Fruit fly (Drosophila melanogaster) whole organism, embryonic: ENCODE measurements around the gene Jupiter.

Experiments used
- Awh ChIP-seq: fragments of 200-800 bp; sonication (Bioruptor generic); IDR thresholded peaks from 2 replicates; pipeline ENCODE4, ENCODE4 v1.3.6; 2022; ENCODE audit warnings: missing biosample characterization, missing genetic modification characterization
- CG11504 ChIP-seq: fragments of 200-800 bp; sonication (Bioruptor generic); optimal IDR thresholded peaks from 3 replicates; lab custom pipeline; 2019; ENCODE audit warnings: missing biosample characterization, mild to moderate bottlenecking, missing genetic modification characterization, moderate library complexity
- CG13424 ChIP-seq: fragments of 200-800 bp; sonication (Bioruptor generic); optimal IDR thresholded peaks from 2 replicates; lab custom pipeline; 2019; ENCODE audit warnings: missing biosample characterization, mild to moderate bottlenecking, missing genetic modification characterization, moderate library complexity
- CG13775 ChIP-seq: fragments of 200-800 bp; sonication (Bioruptor generic); optimal IDR thresholded peaks from 3 replicates; lab custom pipeline; 2017; ENCODE audit warnings: missing biosample characterization, mild to moderate bottlenecking, missing genetic modification characterization
- CG14860 ChIP-seq: fragments of 200-800 bp; sonication (Bioruptor generic); IDR thresholded peaks from 3 replicates; pipeline ENCODE4 v1.3.6; 2022; ENCODE audit warnings: missing biosample characterization, missing genetic modification characterization; ENCODE audit not compliant: partially characterized antibody
- CG14965 ChIP-seq: fragments of 200-800 bp; sonication (Bioruptor generic); optimal IDR thresholded peaks from 2 replicates; lab custom pipeline; 2016; ENCODE audit warnings: missing biosample characterization, missing genetic modification characterization, borderline replicate concordance
- CG15073 ChIP-seq: fragments of 200-800 bp; sonication (Bioruptor generic); optimal IDR thresholded peaks from 2 replicates; lab custom pipeline; 2016; ENCODE audit warnings: missing biosample characterization, missing genetic modification characterization
- CG15479 ChIP-seq: fragments of 200-800 bp; sonication (Bioruptor generic); optimal IDR thresholded peaks from 3 replicates; lab custom pipeline; 2019; ENCODE audit warnings: missing biosample characterization, mild to moderate bottlenecking, missing genetic modification characterization, moderate library complexity
- CG16779 ChIP-seq: fragments of 200-800 bp; sonication (Bioruptor generic); IDR thresholded peaks from 2 replicates; pipeline ENCODE4 v1.3.6; 2022; ENCODE audit warnings: missing biosample characterization, missing genetic modification characterization
- CG2199 ChIP-seq: fragments of 200-800 bp; sonication (Bioruptor generic); IDR thresholded peaks from 3 replicates; pipeline ENCODE4 v1.3.6; 2022; ENCODE audit warnings: missing biosample characterization, missing genetic modification characterization
- CG2202 ChIP-seq: fragments of 200-800 bp; sonication (Bioruptor generic); optimal IDR thresholded peaks from 2 replicates; lab custom pipeline; 2018; ENCODE audit warnings: missing biosample characterization, mild to moderate bottlenecking, missing genetic modification characterization
- CG30020 ChIP-seq: fragments of 200-800 bp; optimal IDR thresholded peaks from 2 replicates; lab custom pipeline; 2019; ENCODE audit warnings: missing biosample characterization, mild to moderate bottlenecking, missing genetic modification characterization, moderate library complexity
- CG4404 ChIP-seq: fragments of 200-800 bp; sonication (Bioruptor generic); IDR thresholded peaks from 2 replicates; pipeline ENCODE4 v1.3.6; 2022; ENCODE audit warnings: missing biosample characterization, missing genetic modification characterization
- CG4820 ChIP-seq: fragments of 200-800 bp; sonication (Bioruptor generic); optimal IDR thresholded peaks from 3 replicates; lab custom pipeline; 2016; ENCODE audit warnings: missing biosample characterization, missing genetic modification characterization
- CG5180 ChIP-seq: fragments of 200-800 bp; sonication (Bioruptor generic); optimal IDR thresholded peaks from 3 replicates; lab custom pipeline; 2017; ENCODE audit warnings: missing biosample characterization, missing genetic modification characterization, mild to moderate bottlenecking, moderate library complexity, missing genetic modification reagents
- CG6854 ChIP-seq: fragments of 200-800 bp; sonication (Bioruptor generic); optimal IDR thresholded peaks from 3 replicates; lab custom pipeline; 2017; ENCODE audit warnings: missing biosample characterization, mild to moderate bottlenecking, missing genetic modification characterization
- CG7839 ChIP-seq: fragments of 200-800 bp; sonication (Bioruptor generic); optimal IDR thresholded peaks from 3 replicates; lab custom pipeline; 2018; ENCODE audit warnings: missing biosample characterization, mild to moderate bottlenecking, missing genetic modification characterization, moderate library complexity
- CG8478 ChIP-seq: fragments of >200 bp; optimal IDR thresholded peaks from 2 replicates; lab custom pipeline; 2018
- CG9609 ChIP-seq: fragments of 200-800 bp; sonication (Bioruptor generic); optimal IDR thresholded peaks from 3 replicates; lab custom pipeline; 2016; ENCODE audit warnings: missing biosample characterization, missing genetic modification characterization
- CG9797 ChIP-seq: fragments of 200-800 bp; sonication (Bioruptor generic); optimal IDR thresholded peaks from 3 replicates; lab custom pipeline; 2018; ENCODE audit warnings: missing biosample characterization, mild to moderate bottlenecking, missing genetic modification characterization
- CHES-1-like ChIP-seq: fragments of 200-800 bp; sonication (Bioruptor generic); optimal IDR thresholded peaks from 2 replicates; lab custom pipeline; 2016; ENCODE audit warnings: missing biosample characterization, missing genetic modification characterization
- Camta ChIP-seq: fragments of 200-800 bp; sonication (Bioruptor generic); optimal IDR thresholded peaks from 2 replicates; lab custom pipeline; 2016; ENCODE audit warnings: missing biosample characterization, missing genetic modification characterization
- Drgx ChIP-seq: fragments of 200-800 bp; sonication (Bioruptor generic); IDR thresholded peaks from 2 replicates; pipeline ENCODE4 v1.3.6; 2022; ENCODE audit warnings: missing biosample characterization, missing genetic modification characterization
- ERR ChIP-seq: fragments of 200-800 bp; sonication (Bioruptor generic); optimal IDR thresholded peaks from 2 replicates; lab custom pipeline; 2016; ENCODE audit warnings: missing biosample characterization, missing genetic modification characterization
- Ets65A ChIP-seq: fragments of 200-800 bp; sonication (Bioruptor generic); peaks from one replicate; lab custom pipeline; 2016; ENCODE audit warnings: missing biosample characterization, missing genetic modification characterization
- Hey ChIP-seq: fragments of 200-800 bp; sonication (Bioruptor generic); optimal IDR thresholded peaks from 3 replicates; lab custom pipeline; 2018; ENCODE audit warnings: missing biosample characterization, mild to moderate bottlenecking, missing genetic modification characterization
- Jarid2 ChIP-seq: fragments of 200-800 bp; sonication (Bioruptor generic); optimal IDR thresholded peaks from 3 replicates; lab custom pipeline; 2017; ENCODE audit warnings: mild to moderate bottlenecking, missing biosample characterization, missing genetic modification reagents, missing genetic modification characterization
- Kr ChIP-seq: fragments of 200-800 bp; sonication (Bioruptor generic); optimal IDR thresholded peaks from 2 replicates; lab custom pipeline; 2017; ENCODE audit warnings: missing biosample characterization, mild to moderate bottlenecking, missing genetic modification characterization
- Oli ChIP-seq: fragments of 200-800 bp; sonication (Bioruptor generic); optimal IDR thresholded peaks from 2 replicates; lab custom pipeline; 2018; ENCODE audit warnings: missing biosample characterization, mild to moderate bottlenecking, missing genetic modification characterization, moderate library complexity
- Optix ChIP-seq: fragments of 200-800 bp; sonication (Bioruptor generic); IDR thresholded peaks from 3 replicates; pipeline ENCODE4 v1.3.6; 2022; ENCODE audit warnings: missing biosample characterization, missing genetic modification characterization
- Ravus ChIP-seq: fragments of 200-800 bp; sonication (Bioruptor generic); IDR thresholded peaks from 2 replicates; pipeline ENCODE4 v1.3.6; 2022; ENCODE audit warnings: missing biosample characterization, missing genetic modification characterization
- Spps ChIP-seq: fragments of 200-800 bp; sonication (Bioruptor generic); optimal IDR thresholded peaks from 2 replicates; lab custom pipeline; 2018; ENCODE audit warnings: missing biosample characterization, mild to moderate bottlenecking, missing genetic modification characterization
- Sry-δ ChIP-seq: fragments of 200-800 bp; sonication (Bioruptor generic); optimal IDR thresholded peaks from 2 replicates; lab custom pipeline; 2016; ENCODE audit warnings: missing biosample characterization, missing genetic modification characterization
- br ChIP-seq: fragments of >200 bp; optimal IDR thresholded peaks from 2 replicates; lab custom pipeline; 2017
- bsh ChIP-seq, 2 experiments: fragments of 200-800 bp; sonication (Bioruptor generic); optimal IDR thresholded peaks; 2 replicates each; lab custom pipeline; 2017 to 2018; ENCODE audit warnings: mild to moderate bottlenecking in 2 of 2, missing biosample characterization in 2 of 2, missing genetic modification characterization in 2 of 2, moderate library complexity in 1 of 2
- cg ChIP-seq: fragments of 200-800 bp; sonication (Bioruptor generic); optimal IDR thresholded peaks from 3 replicates; lab custom pipeline; 2019; ENCODE audit warnings: missing biosample characterization, mild to moderate bottlenecking, missing genetic modification characterization, moderate library complexity
- crol ChIP-seq: fragments of 200-800 bp; sonication (Bioruptor generic); IDR thresholded peaks from 2 replicates; pipeline ENCODE4 v1.3.6; 2022; ENCODE audit warnings: missing biosample characterization, missing genetic modification characterization
- fu2 ChIP-seq: fragments of 200-800 bp; sonication (Bioruptor generic); optimal IDR thresholded peaks from 2 replicates; lab custom pipeline; 2016; ENCODE audit warnings: missing biosample characterization, missing genetic modification characterization
- gfzf ChIP-seq: fragments of 200-800 bp; sonication (Bioruptor generic); optimal IDR thresholded peaks from 2 replicates; lab custom pipeline; 2016; ENCODE audit warnings: missing biosample characterization, mild to moderate bottlenecking, missing genetic modification characterization, moderate library complexity
- gsb-n ChIP-seq: fragments of 200-800 bp; sonication (Bioruptor generic); optimal IDR thresholded peaks from 3 replicates; lab custom pipeline; 2018; ENCODE audit warnings: missing biosample characterization, mild to moderate bottlenecking, missing genetic modification characterization
- insv ChIP-seq, 2 experiments: fragments of 200-800 bp; sonication (Bioruptor generic); optimal IDR thresholded peaks; 3 replicates each; lab custom pipeline; 2016 to 2018; ENCODE audit warnings: missing biosample characterization in 2 of 2, missing genetic modification characterization in 2 of 2
- jumu ChIP-seq: fragments of 200-800 bp; sonication (Bioruptor generic); optimal IDR thresholded peaks from 3 replicates; lab custom pipeline; 2016; ENCODE audit warnings: missing biosample characterization, missing genetic modification characterization
- nerfin-1 ChIP-seq: fragments of 200-800 bp; sonication (Bioruptor generic); optimal IDR thresholded peaks from 3 replicates; lab custom pipeline; 2019; ENCODE audit warnings: missing biosample characterization, mild to moderate bottlenecking, missing genetic modification characterization, moderate library complexity
- sc ChIP-seq, 3 experiments: fragments of >200 bp in 2 of 3; fragments of 200-800 bp in 1 of 3; sonication (Bioruptor generic) in 1 of 3; optimal IDR thresholded peaks; 2 replicates in 2 of 3; 3 replicates in 1 of 3; lab custom pipeline; 2017; ENCODE audit warnings: mild to moderate bottlenecking in 1 of 3, missing biosample characterization in 1 of 3, missing genetic modification characterization in 1 of 3, missing genetic modification reagents in 1 of 3
- tll ChIP-seq, 2 experiments: fragments of 200-800 bp in 1 of 2; fragments of >200 bp in 1 of 2; sonication (Bioruptor generic) in 1 of 2; optimal IDR thresholded peaks; 2 replicates each; lab custom pipeline; 2017 to 2019; ENCODE audit warnings: missing biosample characterization in 2 of 2, missing genetic modification characterization in 2 of 2, mild to moderate bottlenecking in 1 of 2, moderate library complexity in 1 of 2
- trh ChIP-seq: fragments of 200-800 bp; sonication (Bioruptor generic); optimal IDR thresholded peaks from 2 replicates; lab custom pipeline; 2016; ENCODE audit warnings: missing biosample characterization, missing genetic modification characterization
- wdn ChIP-seq: fragments of 200-800 bp; sonication (Bioruptor generic); IDR thresholded peaks from 2 replicates; pipeline ENCODE4 v1.3.6; 2022; ENCODE audit warnings: missing biosample characterization, missing genetic modification characterization

Gene Jupiter

dm6 chr3R:11617363-11617762 lies 2.3 kb downstream of the Jupiter start (continued):
- TF ChIP-seq gfzf (GFP tag; lab: Kevin White, UChicago) (no peak), Sry-δ (GFP tag; lab: Kevin White, UChicago) (no peak), CG9797 (GFP tag; lab: Kevin White, UChicago) (no peak), trh (GFP tag; lab: Kevin White, UChicago) (no peak), CG2199 (no peak), cg (GFP tag; lab: Kevin White, UChicago) (no peak), CG16779 (no peak), crol (GFP tag; lab: Robert Waterston, UW) (no peak), CG7839 (tag; lab: Kevin White, UChicago) (peak; percentile 55), Spps (tag; lab: Kevin White, UChicago) (peak; percentile 33), Jarid2 (GFP tag; lab: Kevin White, UChicago) (no peak), sc (optimal IDR thresholded peaks at IDR 0.05; lab: Kevin White, UChicago) (no peak), sc (GFP tag; optimal IDR thresholded peaks at IDR 0.05; lab: Kevin White, UChicago) (no peak), jumu (GFP tag; lab: Kevin White, UChicago) (peak; percentile 10), Hey (tag; lab: Kevin White, UChicago) (no peak), fu2 (GFP tag; lab: Kevin White, UChicago) (no peak), CG14965 (GFP tag; lab: Kevin White, UChicago) (no peak), ERR (GFP tag; lab: Kevin White, UChicago) (no peak), CG5180 (GFP tag; lab: Kevin White, UChicago) (no peak), br (lab: Kevin White, UChicago) (no peak)

dm6 chr3R:11616219-11616618 lies 3.5 kb downstream of the Jupiter start:
- TF ChIP-seq Ets65A (GFP tag; lab: Kevin White, UChicago) (no peak), CG15479 (GFP tag; lab: Kevin White, UChicago) (no peak), CG2202 (tag; lab: Kevin White, UChicago) (no peak), insv (GFP tag; optimal IDR thresholded peaks at IDR 0.05; lab: Kevin White, UChicago) (no peak), Drgx (GFP tag; lab: Robert Waterston, UW) (0 out of 2 replicates have a peak, but pooled peaks have one; percentile 9), bsh (GFP tag; optimal IDR thresholded peaks at IDR 0.05; lab: Kevin White, UChicago) (peak in 1 of 2 experiments; percentile 17), CG11504 (tag; lab: Kevin White, UChicago) (peak; percentile 11)

dm6 chr3R:11615415-11616104 lies 4.1 kb downstream of the Jupiter start:
- no peak for TF ChIP-seq wdn
- no peak for TF ChIP-seq CG4404 (GFP tag; lab: Robert Waterston, UW)
- no peak for TF ChIP-seq CG30020 (tag; lab: Kevin White, UChicago)
- TF ChIP-seq Kr (GFP tag; lab: Kevin White, UChicago), result peak; percentile 14
- TF ChIP-seq Ravus (GFP tag; lab: Robert Waterston, UW), result no peak
- TF ChIP-seq CG13775 (GFP tag; lab: Kevin White, UChicago), result no peak
- peak; percentile 1 for TF ChIP-seq CG8478 (lab: Kevin White, UChicago)
- no peak for TF ChIP-seq sc (optimal IDR thresholded peaks at IDR 0.05; lab: Kevin White, UChicago)
- TF ChIP-seq sc (GFP tag; optimal IDR thresholded peaks at IDR 0.05; lab: Kevin White, UChicago), result no peak
- 0 out of 2 replicates have a peak, but pooled peaks have one; percentile 16 for TF ChIP-seq Awh (GFP tag; lab: Robert Waterston, UW)
- no peak for TF ChIP-seq CG13424 (tag; lab: Kevin White, UChicago)
- peak in 1 of 2 experiments; percentile 46 for TF ChIP-seq tll (GFP tag; optimal IDR thresholded peaks at IDR 0.05; lab: Kevin White, UChicago)
- peak; percentile 91 for TF ChIP-seq nerfin-1
- no peak for TF ChIP-seq Oli
- TF ChIP-seq CHES-1-like (GFP tag; lab: Kevin White, UChicago), result no peak
- TF ChIP-seq CG9609 (GFP tag; lab: Kevin White, UChicago), result no peak
- no peak for TF ChIP-seq CG14860 (GFP tag; lab: Robert Waterston, UW)
- TF ChIP-seq CG4820 (GFP tag; lab: Kevin White, UChicago), result no peak
- TF ChIP-seq CG15073 (GFP tag; lab: Kevin White, UChicago), result no peak
- no peak for TF ChIP-seq Camta (GFP tag; lab: Kevin White, UChicago)
- no peak for TF ChIP-seq gsb-n (tag; lab: Kevin White, UChicago)
- TF ChIP-seq CG6854 (GFP tag; lab: Kevin White, UChicago), result no peak
- no peak for TF ChIP-seq Optix
